Worm (Caenorhabditis elegans) whole organism, late embryonic: ENCODE measurements around the gene ttr-38.

Source experiments
- ama-1 ChIP-seq: fragments of 150-350 bp; optimal IDR thresholded peaks from 2 replicates; lab custom pipeline; 2014
- ceh-9 ChIP-seq: sonication (generic microtip); optimal IDR thresholded peaks from 2 replicates; lab custom pipeline; 2016; ENCODE audit warnings: mild to moderate bottlenecking, missing genetic modification characterization, inconsistent platforms, missing compliant biosample characterization
- elt-2 ChIP-seq: sonication (generic microtip); optimal IDR thresholded peaks from 2 replicates; lab custom pipeline; 2016; ENCODE audit warnings: missing genetic modification reagents, missing genetic modification characterization, missing compliant biosample characterization
- hlh-8 ChIP-seq: sonication (generic microtip); optimal IDR thresholded peaks from 2 replicates; lab custom pipeline; 2016; ENCODE audit warnings: missing genotype, missing genetic modification characterization, missing compliant biosample characterization
- pha-4 ChIP-seq: fragments of 150-350 bp; optimal IDR thresholded peaks from 2 replicates; lab custom pipeline; 2018; ENCODE audit warnings: missing biosample characterization, missing genetic modification reagents, missing genetic modification characterization
- unc-3 ChIP-seq, 2 experiments: fragments of 200-800 bp in 1 of 2; sonication (Bioruptor generic) in 1 of 2; sonication (generic microtip) in 1 of 2; conservative IDR thresholded peaks in 1 of 2; optimal IDR thresholded peaks in 1 of 2; 2 replicates each; pipeline versions ENCODE4 v1.3.6 to Lab custom; 2016 to 2022; ENCODE audit warnings: missing compliant biosample characterization in 2 of 2, missing genetic modification characterization in 2 of 2, missing genetic modification reagents in 1 of 2

DNA sequence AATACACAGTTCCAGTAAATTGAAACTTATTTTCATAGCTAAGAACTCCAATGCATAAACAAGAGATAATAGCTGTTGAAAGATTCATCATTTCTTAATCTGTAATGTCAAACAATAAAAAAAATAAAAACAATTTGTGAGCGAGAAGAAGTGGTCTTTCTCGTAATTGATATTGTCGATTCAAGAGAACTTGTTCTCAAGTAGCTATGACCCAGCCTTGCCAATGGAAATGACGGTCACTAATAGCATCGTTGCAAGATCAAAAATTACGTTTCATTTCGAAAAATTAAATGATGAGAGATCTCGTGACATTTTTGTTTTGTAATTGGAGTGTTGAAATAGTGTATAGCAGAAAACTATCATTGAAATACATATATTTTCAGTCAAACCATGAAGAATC lies 16.5 kb downstream of the ttr-38 start, which contains the start of gene B0416.7:
- TF ChIP-seq ceh-9 (tag; lab: Kevin White, UChicago) (no peak), pha-4 (tag; lab: Kevin White, UChicago) (no peak), elt-2 (tag; lab: Kevin White, UChicago) (no peak), hlh-8 (tag; lab: Kevin White, UChicago) (no peak), ama-1 (lab: Kevin White, UChicago) (no peak), unc-3 (GFP tag; conservative IDR thresholded peaks at IDR 0.05; lab: Robert Waterston, UW) (no peak), unc-3 (tag; optimal IDR thresholded peaks at IDR 0.05; lab: Kevin White, UChicago) (no peak)
